Worm (Caenorhabditis elegans) whole organism, L1 larva: ENCODE measurements around the gene clec-57.

Source experiments
- C04F5.9 ChIP-seq: sonication (generic microtip); optimal IDR thresholded peaks from 2 replicates; lab custom pipeline; 2016; ENCODE audit warnings: missing genetic modification characterization, missing compliant biosample characterization
- C16A3.4 ChIP-seq: fragments of 150-350 bp; optimal IDR thresholded peaks from 2 replicates; lab custom pipeline; 2014; ENCODE audit warnings: missing biosample characterization, missing genetic modification characterization
- C34B4.2 ChIP-seq: sonication (generic microtip); optimal IDR thresholded peaks from 2 replicates; lab custom pipeline; 2017; ENCODE audit warnings: mild to moderate bottlenecking, missing genetic modification characterization, missing compliant biosample characterization
- Y116A8C.19 ChIP-seq: sonication (generic microtip); optimal IDR thresholded peaks from 2 replicates; lab custom pipeline; 2016; ENCODE audit warnings: missing compliant biosample characterization, missing genetic modification characterization, borderline replicate concordance
- ceh-82 ChIP-seq, 3 experiments: fragments of 150-350 bp in 1 of 3; sonication (generic microtip) in 2 of 3; optimal IDR thresholded peaks; 2 replicates each; lab custom pipeline; 2014 to 2017; ENCODE audit warnings: missing biosample characterization in 3 of 3, missing genetic modification characterization in 3 of 3
- ceh-88 ChIP-seq: fragments of 200-800 bp; sonication (Bioruptor generic); IDR thresholded peaks from 2 replicates; pipeline ENCODE4 v1.3.6; 2022; ENCODE audit warnings: missing genetic modification characterization, missing compliant biosample characterization
- ceh-90 ChIP-seq: sonication (generic microtip); optimal IDR thresholded peaks from 2 replicates; lab custom pipeline; 2016; ENCODE audit warnings: missing genetic modification characterization, missing compliant biosample characterization
- dpl-1 ChIP-seq, 3 experiments: fragments of 150-350 bp in 2 of 3; sonication (generic microtip) in 1 of 3; optimal IDR thresholded peaks; 2 replicates each; lab custom pipeline; 2014 to 2017; ENCODE audit warnings: missing biosample characterization in 3 of 3, missing genetic modification characterization in 3 of 3, missing genetic modification reagents in 3 of 3
- dsc-1 ChIP-seq: sonication (generic microtip); optimal IDR thresholded peaks from 2 replicates; lab custom pipeline; 2016; ENCODE audit warnings: mild to moderate bottlenecking, missing genetic modification characterization, missing compliant biosample characterization
- efl-1 ChIP-seq, 4 experiments: fragments of 150-350 bp; optimal IDR thresholded peaks in 3 of 4; peaks in 1 of 4; 1 replicate in 1 of 4; 2 replicates in 3 of 4; lab custom pipeline; 2014; ENCODE audit warnings: missing biosample characterization in 2 of 4, missing genetic modification characterization in 2 of 4, missing genetic modification reagents in 2 of 4
- efl-3 ChIP-seq: fragments of 200-800 bp; sonication (Bioruptor generic); optimal IDR thresholded peaks from 2 replicates; lab custom pipeline; 2018; ENCODE audit warnings: mild to moderate bottlenecking, missing genetic modification characterization, missing compliant biosample characterization
- egl-13 ChIP-seq: sonication (generic microtip); optimal IDR thresholded peaks from 2 replicates; lab custom pipeline; 2016; ENCODE audit warnings: missing genotype, missing genetic modification reagents, missing genetic modification characterization, missing compliant biosample characterization
- egl-27 ChIP-seq, 2 experiments: fragments of 150-350 bp in 1 of 2; sonication (generic microtip); optimal IDR thresholded peaks; 3 replicates each; lab custom pipeline; 2017 to 2018; ENCODE audit warnings: missing biosample characterization in 2 of 2, missing genetic modification characterization in 2 of 2, missing genetic modification reagents in 2 of 2
- ets-5 ChIP-seq: fragments of 200-800 bp; sonication (Bioruptor generic); IDR thresholded peaks from 2 replicates; pipeline ENCODE4 v1.3.6; 2022; ENCODE audit warnings: missing genetic modification characterization, missing compliant biosample characterization
- fkh-4 ChIP-seq: sonication (generic microtip); optimal IDR thresholded peaks from 2 replicates; lab custom pipeline; 2016; ENCODE audit warnings: missing compliant biosample characterization, missing genetic modification characterization, borderline replicate concordance
- fos-1 ChIP-seq: fragments of 150-350 bp; optimal IDR thresholded peaks from 2 replicates; lab custom pipeline; 2014; ENCODE audit warnings: missing biosample characterization, missing genetic modification characterization
- hlh-4 ChIP-seq: sonication (generic microtip); optimal IDR thresholded peaks from 2 replicates; lab custom pipeline; 2016; ENCODE audit warnings: mild to moderate bottlenecking, missing genetic modification characterization, missing compliant biosample characterization
- irx-1 ChIP-seq: sonication (generic microtip); optimal IDR thresholded peaks from 2 replicates; lab custom pipeline; 2016; ENCODE audit warnings: missing genetic modification characterization, missing compliant biosample characterization
- isw-1 ChIP-seq: fragments of 200-800 bp; sonication (Bioruptor generic); IDR thresholded peaks from 2 replicates; pipeline ENCODE4 v1.3.6; 2022; ENCODE audit warnings: missing genetic modification characterization, missing compliant biosample characterization
- jun-1 ChIP-seq: fragments of 150-350 bp; optimal IDR thresholded peaks from 2 replicates; lab custom pipeline; 2014; ENCODE audit warnings: missing biosample characterization, missing genetic modification reagents, missing genetic modification characterization
- lin-15B ChIP-seq: fragments of 150-350 bp; sonication (generic microtip); optimal IDR thresholded peaks from 3 replicates; lab custom pipeline; 2014; ENCODE audit warnings: missing biosample characterization, missing genetic modification characterization
- lin-39 ChIP-seq: fragments of 150-350 bp; optimal IDR thresholded peaks from 2 replicates; lab custom pipeline; 2014; ENCODE audit warnings: missing biosample characterization, missing genetic modification reagents, missing genetic modification characterization
- mab-9 ChIP-seq: fragments of 200-800 bp; sonication (Bioruptor generic); IDR thresholded peaks from 2 replicates; pipeline ENCODE4 v1.3.6; 2022; ENCODE audit warnings: missing genetic modification reagents, missing genetic modification characterization, missing compliant biosample characterization
- mdl-1 ChIP-seq, 2 experiments: fragments of 150-350 bp; optimal IDR thresholded peaks; 2 replicates each; lab custom pipeline; 2014 to 2017; ENCODE audit warnings: missing biosample characterization in 2 of 2, missing genetic modification characterization in 2 of 2, inconsistent platforms in 1 of 2
- mep-1 ChIP-seq: fragments of 150-350 bp; optimal IDR thresholded peaks from 2 replicates; lab custom pipeline; 2014; ENCODE audit warnings: missing biosample characterization, missing genetic modification characterization
- nhr-19 ChIP-seq: fragments of 200-800 bp; sonication (Bioruptor generic); conservative IDR thresholded peaks from 2 replicates; pipeline ENCODE4 v1.3.6; 2022; ENCODE audit warnings: missing genetic modification characterization, missing compliant biosample characterization
- nhr-20 ChIP-seq: sonication (generic microtip); optimal IDR thresholded peaks from 2 replicates; lab custom pipeline; 2016; ENCODE audit warnings: mild to moderate bottlenecking, missing genetic modification characterization, missing compliant biosample characterization
- nhr-28 ChIP-seq: fragments of 150-350 bp; optimal IDR thresholded peaks from 2 replicates; lab custom pipeline; 2014; ENCODE audit warnings: missing biosample characterization, missing genetic modification characterization
- nhr-47 ChIP-seq: sonication (generic microtip); optimal IDR thresholded peaks from 2 replicates; lab custom pipeline; 2016; ENCODE audit warnings: mild to moderate bottlenecking, missing genetic modification characterization, moderate library complexity, missing compliant biosample characterization
- nhr-71 ChIP-seq: sonication (generic microtip); optimal IDR thresholded peaks from 2 replicates; lab custom pipeline; 2016; ENCODE audit warnings: mild to moderate bottlenecking, missing genetic modification characterization, moderate library complexity, missing compliant biosample characterization
- nhr-77 ChIP-seq: fragments of 150-350 bp; optimal IDR thresholded peaks from 2 replicates; lab custom pipeline; 2014; ENCODE audit warnings: missing biosample characterization, missing genetic modification characterization
- nhr-84 ChIP-seq: sonication (generic microtip); optimal IDR thresholded peaks from 2 replicates; lab custom pipeline; 2017; ENCODE audit warnings: missing biosample characterization, missing genetic modification characterization
- pax-3 ChIP-seq: fragments of 200-800 bp; sonication (Bioruptor generic); optimal IDR thresholded peaks from 2 replicates; lab custom pipeline; 2018; ENCODE audit warnings: mild to moderate bottlenecking, missing genetic modification characterization, moderate library complexity, missing compliant biosample characterization
- rnt-1 ChIP-seq: sonication (generic microtip); optimal IDR thresholded peaks from 2 replicates; lab custom pipeline; 2016; ENCODE audit warnings: mild to moderate bottlenecking, missing genetic modification characterization, moderate library complexity, missing compliant biosample characterization
- snpc-4 ChIP-seq: fragments of 150-350 bp; optimal IDR thresholded peaks from 2 replicates; lab custom pipeline; 2014; ENCODE audit warnings: missing biosample characterization, missing genetic modification characterization
- sptf-1 ChIP-seq: fragments of 150-350 bp; optimal IDR thresholded peaks from 2 replicates; lab custom pipeline; 2014; ENCODE audit warnings: missing biosample characterization, missing genetic modification characterization
- sup-37 ChIP-seq: fragments of 200-800 bp; sonication (Bioruptor generic); optimal IDR thresholded peaks from 2 replicates; lab custom pipeline; 2018; ENCODE audit warnings: mild to moderate bottlenecking, missing genetic modification characterization, missing compliant biosample characterization
- swsn-7 ChIP-seq: sonication (generic microtip); optimal IDR thresholded peaks from 2 replicates; lab custom pipeline; 2016; ENCODE audit warnings: missing genetic modification characterization, missing compliant biosample characterization
- tbx-2 ChIP-seq: sonication (generic microtip); optimal IDR thresholded peaks from 2 replicates; lab custom pipeline; 2016; ENCODE audit warnings: missing genetic modification characterization, missing compliant biosample characterization
- unc-62 ChIP-seq: fragments of 150-350 bp; optimal IDR thresholded peaks from 2 replicates; lab custom pipeline; 2014; ENCODE audit warnings: missing biosample characterization, missing genetic modification reagents, missing genetic modification characterization
- unc-98 ChIP-seq: fragments of 200-800 bp; sonication (Bioruptor generic); IDR thresholded peaks from 2 replicates; pipeline ENCODE4 v1.3.6; 2022; ENCODE audit warnings: missing genetic modification characterization, missing compliant biosample characterization
- vab-15 ChIP-seq: sonication (generic microtip); optimal IDR thresholded peaks from 2 replicates; lab custom pipeline; 2017; ENCODE audit warnings: missing genotype, mild to moderate bottlenecking, missing genetic modification characterization, missing compliant biosample characterization
- xbp-1 ChIP-seq: sonication (generic microtip); optimal IDR thresholded peaks from 2 replicates; lab custom pipeline; 2016; ENCODE audit warnings: missing genetic modification characterization, missing compliant biosample characterization

clec-57 gene

DNA sequence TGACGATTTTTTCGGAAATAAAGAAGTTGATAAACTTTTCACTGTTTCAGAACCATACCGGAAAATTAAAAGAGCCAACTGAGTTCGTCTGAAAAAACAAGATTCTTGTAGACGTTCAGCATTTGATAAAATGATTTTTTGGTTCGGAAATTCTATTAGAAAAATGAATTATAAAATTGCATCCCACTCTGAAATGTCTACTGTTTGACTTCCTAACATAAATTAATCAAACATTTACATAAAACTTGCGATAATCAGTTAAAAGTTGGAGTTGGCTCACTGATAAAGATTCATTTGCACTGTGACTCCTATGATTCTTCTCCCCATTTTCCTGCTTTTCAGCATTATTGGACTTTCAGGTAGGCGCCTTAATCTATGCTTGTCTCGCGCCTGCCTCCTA, at the start of gene clec-57:
clec-57 (plus strand) TSS at position 301 of the 400 bp plus-strand sequence.
- TF ChIP-seq C04F5.9 (tag; lab: Kevin White, UChicago) (no peak), vab-15 (tag; lab: Kevin White, UChicago) (no peak), C34B4.2 (tag; lab: Kevin White, UChicago) (no peak), ceh-82 (tag; optimal IDR thresholded peaks at IDR 0.05; lab: Kevin White, UChicago) (no peak), efl-3 (GFP tag; lab: Kevin White, UChicago) (no peak), C16A3.4 (tag; lab: Kevin White, UChicago) (no peak), unc-98 (GFP tag; lab: Robert Waterston, UW) (no peak), xbp-1 (tag; lab: Kevin White, UChicago) (no peak), fos-1 (no peak), mep-1 (tag; lab: Kevin White, UChicago) (no peak)
- TF ChIP-seq, all 84 proteins: peak for 0

DNA sequence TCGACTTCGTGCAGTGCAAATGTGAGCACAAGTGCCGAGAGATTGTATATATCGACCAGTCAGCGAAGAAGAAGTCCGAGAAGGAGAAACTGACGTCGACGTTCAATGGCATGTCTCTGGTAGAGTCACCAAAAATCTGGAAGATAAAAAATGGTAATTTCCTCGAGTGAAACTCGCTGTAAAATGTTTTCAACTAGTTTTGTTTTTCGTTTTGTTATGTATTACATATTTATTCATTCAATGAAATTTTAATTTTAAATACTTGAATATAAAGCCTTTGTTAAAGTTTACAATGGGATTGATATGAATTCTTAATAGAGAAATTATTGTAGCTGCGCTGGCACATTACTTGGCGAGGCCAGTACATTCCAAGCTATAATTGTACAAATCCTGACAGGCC, 49.2 kb upstream of the clec-57 start:
- TF ChIP-seq C16A3.4 (tag; lab: Kevin White, UChicago) (no peak), efl-1 (optimal IDR thresholded peaks at IDR 0.05; lab: Kevin White, UChicago) (no peak), efl-1 (GFP tag; optimal IDR thresholded peaks at IDR 0.05 in 1 of 2; lab: Kevin White, UChicago) (peak in 1 of 2 experiments; percentile 34)

DNA sequence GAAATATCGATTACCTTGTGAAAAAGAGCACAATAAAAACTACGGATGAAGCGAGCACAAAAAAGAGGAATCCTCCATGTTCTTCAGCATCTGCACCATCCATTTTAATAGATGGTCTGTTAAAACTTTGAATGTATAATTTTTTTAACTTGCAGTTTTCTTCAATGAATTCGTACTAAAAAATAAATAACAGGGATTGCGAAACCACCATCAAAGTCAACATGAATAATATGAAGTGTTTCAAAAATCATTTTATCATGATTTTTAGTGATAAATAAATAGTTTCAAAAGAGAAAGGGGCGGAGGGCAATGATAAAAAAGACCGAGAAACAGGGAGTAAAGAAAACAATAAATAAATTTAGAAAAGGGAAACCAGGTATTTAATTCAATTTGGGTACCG, 47.7 kb upstream of the clec-57 start, which contains the start of gene dhs-22:
dhs-22 (minus strand) TSS at position 116 of the 400 bp plus-strand sequence.
- TF ChIP-seq nhr-84 (tag; lab: Kevin White, UChicago) (no peak), sptf-1 (no peak), C04F5.9 (tag; lab: Kevin White, UChicago) (no peak), fkh-4 (tag; lab: Kevin White, UChicago) (no peak), pax-3 (no peak), sup-37 (GFP tag; lab: Kevin White, UChicago) (no peak), unc-62 (no peak), irx-1 (tag; lab: Kevin White, UChicago) (no peak), jun-1 (tag; lab: Kevin White, UChicago) (no peak)
- TF ChIP-seq, all 84 proteins: peak for 0

DNA sequence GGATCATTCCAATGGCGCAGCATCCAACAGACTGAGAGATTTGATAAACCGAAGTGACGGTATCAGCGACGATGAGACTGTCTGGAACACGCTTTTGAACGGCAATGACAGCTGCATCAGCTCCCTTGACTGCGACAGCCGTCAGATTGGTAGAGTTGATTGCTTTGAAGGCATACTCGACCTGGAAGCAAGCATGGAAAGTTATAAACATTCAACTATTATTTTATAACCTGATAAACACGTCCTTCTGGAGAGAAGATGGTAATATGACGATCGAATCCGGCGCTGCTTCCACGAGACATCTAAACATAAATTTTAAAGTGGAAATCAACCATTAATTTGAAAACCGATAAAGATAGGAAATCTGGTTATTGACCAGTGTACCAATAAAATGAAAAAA, 46.7 kb upstream of the clec-57 start, which contains the start of gene pas-1:
pas-1 (minus strand) TSS at position 302 of the 400 bp plus-strand sequence.
- no peak for TF ChIP-seq efl-1 (optimal IDR thresholded peaks at IDR 0.05; lab: Kevin White, UChicago)
- TF ChIP-seq efl-1 (GFP tag; optimal IDR thresholded peaks at IDR 0.05 in 1 of 2; lab: Kevin White, UChicago), result peak in 1 of 2 experiments; percentile 10
- no peak for TF ChIP-seq nhr-19 (GFP tag; lab: Robert Waterston, UW)
- TF ChIP-seq ceh-90 (tag; lab: Kevin White, UChicago), result no peak
- TF ChIP-seq snpc-4, result no peak
- TF ChIP-seq ets-5, result no peak

DNA sequence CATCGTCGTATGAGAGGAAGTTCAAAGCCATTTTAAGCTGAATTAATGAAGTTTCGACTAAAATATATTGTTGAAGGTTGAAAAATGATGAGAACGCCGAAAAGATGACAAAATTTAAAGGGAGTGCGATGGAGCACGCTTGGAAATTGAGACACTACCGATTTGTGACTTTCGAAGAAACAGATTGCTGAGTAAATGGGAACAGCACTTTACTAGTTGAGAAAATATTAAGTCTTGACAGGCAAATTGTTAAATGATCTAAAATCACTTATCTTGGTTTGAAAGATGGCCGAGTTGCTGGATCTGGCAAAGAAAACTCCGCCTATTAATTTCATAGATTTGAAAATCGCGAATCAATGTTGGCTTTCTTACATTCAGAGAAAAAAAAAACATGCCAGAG, 45.8 kb upstream of the clec-57 start, which contains the start of gene rpoa-12:
rpoa-12 (minus strand) TSS at position 37 of the 400 bp plus-strand sequence.
- TF ChIP-seq dpl-1 (GFP tag; optimal IDR thresholded peaks at IDR 0.05; lab: Kevin White, UChicago) (peak; percentile 37 to 51 (median 38)), C04F5.9 (tag; lab: Kevin White, UChicago) (no peak), nhr-84 (tag; lab: Kevin White, UChicago) (no peak), fos-1 (no peak), pax-3 (peak; percentile 92), ceh-88 (GFP tag; lab: Robert Waterston, UW) (no peak), mab-9 (GFP tag; lab: Robert Waterston, UW) (no peak), egl-27 (tag; optimal IDR thresholded peaks at IDR 0.05; lab: Kevin White, UChicago) (no peak), hlh-4 (tag; lab: Kevin White, UChicago) (no peak), swsn-7 (tag; lab: Kevin White, UChicago) (peak; percentile 29), nhr-77 (tag; lab: Kevin White, UChicago) (no peak), Y116A8C.19 (tag; lab: Kevin White, UChicago) (no peak), nhr-47 (tag; lab: Kevin White, UChicago) (peak; percentile 67), egl-13 (no peak), nhr-28 (tag; lab: Kevin White, UChicago) (no peak), irx-1 (tag; lab: Kevin White, UChicago) (no peak), nhr-71 (tag; lab: Kevin White, UChicago) (peak; percentile 62), isw-1 (peak; percentile 32; the same call in 1 of the 2 replicates), nhr-20 (tag; lab: Kevin White, UChicago) (peak; percentile 56), dsc-1 (peak; percentile 42), rnt-1 (tag; lab: Kevin White, UChicago) (peak; percentile 42), tbx-2 (peak; percentile 44), lin-39 (tag; lab: Kevin White, UChicago) (no peak), mdl-1 (tag; optimal IDR thresholded peaks at IDR 0.05; lab: Kevin White, UChicago) (no peak), xbp-1 (tag; lab: Kevin White, UChicago) (peak; percentile 55), ets-5 (no peak), lin-15B (peak; percentile 31), snpc-4 (no peak)
